Fruit fly (Drosophila melanogaster) whole organism, pupa: ENCODE data around the gene Kdm3.

Source experiments
- CG32121 ChIP-seq: fragments of 200-800 bp; sonication (Bioruptor generic); IDR thresholded peaks from 2 replicates; pipeline ENCODE4 v1.3.6; 2022; ENCODE audit warnings: missing biosample characterization, missing genetic modification characterization
- EcR ChIP-seq: fragments of 200-800 bp; sonication (Bioruptor generic); optimal IDR thresholded peaks from 3 replicates; lab custom pipeline; 2019; ENCODE audit warnings: missing biosample characterization, missing genetic modification characterization, mild to moderate bottlenecking, moderate library complexity, missing genetic modification reagents
- Pif1A ChIP-seq: fragments of 200-800 bp; sonication (Bioruptor generic); optimal IDR thresholded peaks from 3 replicates; lab custom pipeline; 2016; ENCODE audit warnings: missing biosample characterization, missing genetic modification characterization

dm6 chr3R:9570114-9570513 is 54.3 kb downstream of the Kdm3 start, which contains the start of gene CG16790:
- TF ChIP-seq Pif1A (GFP tag; lab: Kevin White, UChicago) (no peak), EcR (no peak), CG32121 (no peak)
